Fruit fly (Drosophila melanogaster) whole organism, wandering third instar larva: Measurements from ENCODE around the gene Myo61F.

Experiments used
- Abd-B ChIP-seq: fragments of >200 bp; optimal IDR thresholded peaks from 2 replicates; lab custom pipeline; 2017; ENCODE audit warnings: missing biosample characterization, missing genetic modification characterization
- CG32264 ChIP-seq: fragments of 200-800 bp; sonication (Bioruptor generic); optimal IDR thresholded peaks from 2 replicates; lab custom pipeline; 2016; ENCODE audit warnings: missing biosample characterization, missing genetic modification characterization
- CG9705 ChIP-seq: fragments of 200-800 bp; sonication (Bioruptor generic); optimal IDR thresholded peaks from 2 replicates; lab custom pipeline; 2018; ENCODE audit warnings: missing biosample characterization, mild to moderate bottlenecking, missing genetic modification characterization
- CrebA ChIP-seq: fragments of 200-800 bp; sonication (Bioruptor generic); optimal IDR thresholded peaks from 2 replicates; lab custom pipeline; 2016; ENCODE audit warnings: missing biosample characterization, mild to moderate bottlenecking, missing genetic modification characterization, borderline replicate concordance
- Dfd ChIP-seq: fragments of >200 bp; optimal IDR thresholded peaks from 2 replicates; lab custom pipeline; 2017; ENCODE audit warnings: missing biosample characterization, missing genetic modification characterization
- Dif ChIP-seq: fragments of 200-275, 200-300 bp; sonication (Bioruptor generic); optimal IDR thresholded peaks from 2 replicates; lab custom pipeline; 2018; ENCODE audit warnings: missing biosample characterization, missing genetic modification characterization; ENCODE audit not compliant: partially characterized antibody
- GATAd ChIP-seq: sonication (Bioruptor generic); optimal IDR thresholded peaks from 2 replicates; lab custom pipeline; 2016; ENCODE audit warnings: missing biosample characterization, missing genetic modification characterization
- HLH106 ChIP-seq: fragments of 200-800 bp; optimal IDR thresholded peaks from 3 replicates; lab custom pipeline; 2019; ENCODE audit warnings: missing biosample characterization, mild to moderate bottlenecking, missing genetic modification characterization, moderate library complexity
- Hnf4 ChIP-seq: fragments of 200-800 bp; sonication (Bioruptor generic); optimal IDR thresholded peaks from 2 replicates; lab custom pipeline; 2016; ENCODE audit warnings: missing biosample characterization, mild to moderate bottlenecking, missing genetic modification characterization
- Hr78 ChIP-seq: fragments of >200 bp; optimal IDR thresholded peaks from 2 replicates; lab custom pipeline; 2017; ENCODE audit warnings: missing biosample characterization, missing genetic modification characterization
- Hr83 ChIP-seq: fragments of 200-300 bp; sonication (Bioruptor generic); optimal IDR thresholded peaks from 2 replicates; lab custom pipeline; 2016; ENCODE audit warnings: missing biosample characterization, mild to moderate bottlenecking, missing genetic modification characterization, moderate library complexity; ENCODE audit not compliant: poor library complexity, severe bottlenecking
- Jra ChIP-seq: sonication (Bioruptor generic); optimal IDR thresholded peaks from 2 replicates; lab custom pipeline; 2016; ENCODE audit warnings: missing biosample characterization, missing genetic modification characterization
- Mio ChIP-seq: sonication (Bioruptor generic); optimal IDR thresholded peaks from 2 replicates; lab custom pipeline; 2016; ENCODE audit warnings: missing biosample characterization, missing genetic modification characterization
- Myc ChIP-seq: fragments of >200 bp; optimal IDR thresholded peaks from 2 replicates; lab custom pipeline; 2017
- N ChIP-seq: fragments of >200 bp; optimal IDR thresholded peaks from 2 replicates; lab custom pipeline; 2018; ENCODE audit warnings: missing biosample characterization, missing external identifiers, missing genetic modification characterization
- OdsH ChIP-seq: fragments of 200-800 bp; sonication (Bioruptor generic); optimal IDR thresholded peaks from 2 replicates; lab custom pipeline; 2016; ENCODE audit warnings: missing biosample characterization, mild to moderate bottlenecking, missing genetic modification characterization
- Rel ChIP-seq, 2 experiments: fragments of 200-800 bp; sonication (Bioruptor generic) in 1 of 2; optimal IDR thresholded peaks; 2 replicates in 1 of 2; 3 replicates in 1 of 2; lab custom pipeline; 2016 to 2019; ENCODE audit warnings: mild to moderate bottlenecking in 2 of 2, missing biosample characterization in 2 of 2, missing genetic modification characterization in 2 of 2, moderate library complexity in 1 of 2
- Sp1 ChIP-seq: fragments of 200-800 bp; sonication (Bioruptor generic); optimal IDR thresholded peaks from 3 replicates; lab custom pipeline; 2019; ENCODE audit warnings: missing biosample characterization, mild to moderate bottlenecking, missing genetic modification characterization, moderate library complexity
- Vsx2 ChIP-seq: fragments of 200-300, 225-300 bp; sonication (Bioruptor generic); optimal IDR thresholded peaks from 2 replicates; lab custom pipeline; 2018; ENCODE audit warnings: missing biosample characterization, missing genetic modification characterization; ENCODE audit not compliant: partially characterized antibody
- br ChIP-seq: fragments of 200-800 bp; sonication (Bioruptor generic); optimal IDR thresholded peaks from 2 replicates; lab custom pipeline; 2016; ENCODE audit warnings: missing biosample characterization, missing genetic modification characterization
- brk ChIP-seq: fragments of 200-800 bp; sonication (Bioruptor generic); optimal IDR thresholded peaks from 2 replicates; lab custom pipeline; 2016; ENCODE audit warnings: missing biosample characterization, mild to moderate bottlenecking, missing genetic modification characterization
- dl ChIP-seq, 2 experiments: fragments of 175-275, 200-275 bp in 1 of 2; fragments of 200-275 bp in 1 of 2; sonication (Bioruptor generic); optimal IDR thresholded peaks; lab custom pipeline; 2018; ENCODE audit warnings: mild to moderate bottlenecking in 2 of 2, missing biosample characterization in 2 of 2, missing genetic modification characterization in 2 of 2, moderate library complexity in 2 of 2; ENCODE audit not compliant: partially characterized antibody in 2 of 2, insufficient read depth in 1 of 2
- dmrt93B ChIP-seq: fragments of 200-800 bp; sonication (Bioruptor generic); optimal IDR thresholded peaks from 2 replicates; lab custom pipeline; 2018; ENCODE audit warnings: missing biosample characterization, mild to moderate bottlenecking, missing genetic modification characterization
- dsf ChIP-seq: sonication (Bioruptor generic); optimal IDR thresholded peaks from 2 replicates; lab custom pipeline; 2016; ENCODE audit warnings: missing biosample characterization, missing genetic modification characterization, borderline replicate concordance
- ey ChIP-seq: fragments of 200-800 bp; sonication (Bioruptor generic); optimal IDR thresholded peaks from 2 replicates; lab custom pipeline; 2016; ENCODE audit warnings: missing biosample characterization, missing genetic modification characterization
- foxo ChIP-seq, 2 experiments: fragments of 200-800 bp; sonication (Bioruptor generic); optimal IDR thresholded peaks; 2 replicates in 1 of 2; 3 replicates in 1 of 2; lab custom pipeline; 2016 to 2017; ENCODE audit warnings: missing biosample characterization in 2 of 2, missing genetic modification characterization in 2 of 2
- fru ChIP-seq: fragments of 200-800 bp; sonication (Bioruptor generic); optimal IDR thresholded peaks from 3 replicates; lab custom pipeline; 2016; ENCODE audit warnings: missing biosample characterization, mild to moderate bottlenecking, missing genetic modification characterization
- h ChIP-seq: fragments of 200-800 bp; sonication (Bioruptor generic); optimal IDR thresholded peaks from 3 replicates; lab custom pipeline; 2016; ENCODE audit warnings: missing biosample characterization, mild to moderate bottlenecking, missing genetic modification characterization
- jim ChIP-seq: fragments of 175-275, 200-325 bp; sonication (Bioruptor generic); optimal IDR thresholded peaks from 2 replicates; lab custom pipeline; 2016; ENCODE audit warnings: missing biosample characterization, mild to moderate bottlenecking, missing genetic modification characterization
- lola ChIP-seq: fragments of >200 bp; optimal IDR thresholded peaks from 2 replicates; lab custom pipeline; 2017; ENCODE audit warnings: missing biosample characterization, missing genetic modification characterization
- pan ChIP-seq: fragments of >200 bp; optimal IDR thresholded peaks from 2 replicates; lab custom pipeline; 2017
- psq ChIP-seq: fragments of 200-800 bp; sonication (Bioruptor generic); optimal IDR thresholded peaks from 3 replicates; lab custom pipeline; 2017; ENCODE audit warnings: missing biosample characterization, mild to moderate bottlenecking, missing genetic modification characterization, moderate library complexity
- rgr ChIP-seq: fragments of 200-800 bp; sonication (Bioruptor generic); optimal IDR thresholded peaks from 3 replicates; lab custom pipeline; 2016; ENCODE audit warnings: missing biosample characterization, mild to moderate bottlenecking, missing genetic modification characterization
- sage ChIP-seq: fragments of 200-800 bp; sonication (Bioruptor generic); optimal IDR thresholded peaks from 2 replicates; lab custom pipeline; 2016; ENCODE audit warnings: missing biosample characterization, mild to moderate bottlenecking, missing genetic modification characterization
- sv ChIP-seq: fragments of 200-800 bp; sonication (Bioruptor generic); optimal IDR thresholded peaks from 3 replicates; lab custom pipeline; 2016; ENCODE audit warnings: missing biosample characterization, missing genetic modification characterization
- tai ChIP-seq: sonication (Bioruptor generic); optimal IDR thresholded peaks from 2 replicates; lab custom pipeline; 2016; ENCODE audit warnings: missing biosample characterization, missing genetic modification characterization
- usp ChIP-seq: fragments of >200 bp; optimal IDR thresholded peaks from 2 replicates; lab custom pipeline; 2017; ENCODE audit warnings: missing biosample characterization, missing genetic modification characterization
- woc ChIP-seq: sonication (Bioruptor generic); optimal IDR thresholded peaks from 2 replicates; lab custom pipeline; 2016; ENCODE audit warnings: missing biosample characterization, mild to moderate bottlenecking, missing genetic modification characterization

Myo61F gene

dm6 chr3L:1370939-1371338 lies 52.7 kb downstream of the Myo61F start:
- TF ChIP-seq rgr (GFP tag; lab: Kevin White, UChicago) (peak; percentile 10), CrebA (GFP tag; lab: Kevin White, UChicago) (no peak), GATAd (GFP tag; lab: Kevin White, UChicago) (no peak), N (GFP tag; lab: Kevin White, UChicago) (no peak), sv (GFP tag; lab: Kevin White, UChicago) (peak; percentile 1), Jra (GFP tag; lab: Kevin White, UChicago) (no peak), psq (no peak), dsf (GFP tag; lab: Kevin White, UChicago) (no peak), brk (GFP tag; lab: Kevin White, UChicago) (no peak), Hr83 (no peak), Rel (GFP tag; optimal IDR thresholded peaks at IDR 0.05; lab: Kevin White, UChicago) (no peak), Rel (tag; optimal IDR thresholded peaks at IDR 0.05; lab: Kevin White, UChicago) (no peak), HLH106 (tag; lab: Kevin White, UChicago) (no peak), foxo (GFP tag; optimal IDR thresholded peaks at IDR 0.05; lab: Kevin White, UChicago) (peak in 1 of 2 experiments; percentile 21), Mio (no peak), ey (GFP tag; lab: Kevin White, UChicago) (peak; percentile 14), CG32264 (GFP tag; lab: Kevin White, UChicago) (no peak), Vsx2 (GFP tag; lab: Kevin White, UChicago) (no peak), Hnf4 (GFP tag; lab: Kevin White, UChicago) (no peak), OdsH (GFP tag; lab: Kevin White, UChicago) (no peak), h (peak; percentile 13), Dif (GFP tag; lab: Kevin White, UChicago) (no peak), pan (lab: Kevin White, UChicago) (no peak), dl (GFP tag; optimal IDR thresholded peaks at IDR 0.05; lab: Kevin White, UChicago; ENCODE audit: insufficient read depth in 1 of 2, partially characterized antibody in 2 of 2) (no peak), Myc (lab: Kevin White, UChicago) (no peak), Dfd (GFP tag; lab: Kevin White, UChicago) (no peak), woc (GFP tag; lab: Kevin White, UChicago) (no peak), Sp1 (GFP tag; lab: Kevin White, UChicago) (no peak), lola (GFP tag; lab: Kevin White, UChicago) (no peak), fru (GFP tag; lab: Kevin White, UChicago) (peak; percentile 11), tai (GFP tag; lab: Kevin White, UChicago) (no peak), usp (GFP tag; lab: Kevin White, UChicago) (no peak), Hr78 (GFP tag; lab: Kevin White, UChicago) (no peak)

DNA sequence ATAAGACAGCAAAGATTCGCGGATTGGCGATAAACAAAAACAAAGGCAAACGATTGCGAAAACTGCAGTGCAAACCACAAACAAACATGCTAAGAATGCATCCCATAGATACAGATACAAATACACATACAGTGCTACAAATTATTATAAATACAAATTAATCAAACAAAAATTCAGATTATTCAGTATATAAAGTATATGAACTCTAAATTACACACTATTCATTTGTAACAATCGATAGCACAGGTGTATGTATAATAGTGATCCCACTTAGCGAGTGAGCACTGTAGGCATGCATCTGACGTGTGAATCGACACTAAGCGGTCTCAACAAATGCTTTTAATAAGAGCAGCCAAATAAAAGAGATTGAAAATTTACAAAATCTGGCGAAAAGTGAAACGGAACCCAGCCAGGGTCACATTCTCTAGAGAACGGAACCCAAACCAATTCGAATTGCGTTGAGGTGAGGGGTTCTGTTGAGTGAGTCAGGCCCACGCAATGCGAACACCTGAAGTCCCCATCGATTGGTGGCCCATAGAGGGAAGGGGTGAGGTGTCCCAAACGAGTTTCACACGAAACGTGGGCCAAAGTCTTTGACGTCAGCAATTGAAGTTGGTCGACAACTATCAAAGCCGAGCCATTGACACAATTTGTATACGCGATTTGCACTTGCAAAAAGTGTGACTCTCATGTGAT lies 56.3 kb downstream of the Myo61F start:
- TF ChIP-seq CG9705 (GFP tag; lab: Kevin White, UChicago): no peak
- TF ChIP-seq rgr (GFP tag; lab: Kevin White, UChicago): peak; percentile 58
- TF ChIP-seq Dif (GFP tag; lab: Kevin White, UChicago): no peak
- no peak for TF ChIP-seq Abd-B (GFP tag; lab: Kevin White, UChicago)
- peak; percentile 68 for TF ChIP-seq HLH106 (tag; lab: Kevin White, UChicago)
- peak in 1 of 2 experiments; percentile 55 for TF ChIP-seq foxo (GFP tag; optimal IDR thresholded peaks at IDR 0.05; lab: Kevin White, UChicago)
- TF ChIP-seq Rel (GFP tag; optimal IDR thresholded peaks at IDR 0.05; lab: Kevin White, UChicago): no peak
- TF ChIP-seq Rel (tag; optimal IDR thresholded peaks at IDR 0.05; lab: Kevin White, UChicago): no peak
- TF ChIP-seq lola (GFP tag; lab: Kevin White, UChicago): no peak
- peak; percentile 19 for TF ChIP-seq woc (GFP tag; lab: Kevin White, UChicago)
- TF ChIP-seq h: peak; percentile 70
- TF ChIP-seq sage (GFP tag; lab: Kevin White, UChicago): no peak
- TF ChIP-seq dsf (GFP tag; lab: Kevin White, UChicago): no peak
- TF ChIP-seq Dfd (GFP tag; lab: Kevin White, UChicago): no peak
- TF ChIP-seq CrebA (GFP tag; lab: Kevin White, UChicago): no peak
- TF ChIP-seq Hr83: no peak
- TF ChIP-seq dl (GFP tag; optimal IDR thresholded peaks at IDR 0.05; lab: Kevin White, UChicago; ENCODE audit: insufficient read depth in 1 of 2, partially characterized antibody in 2 of 2): no peak
- TF ChIP-seq Sp1 (GFP tag; lab: Kevin White, UChicago): peak; percentile 47
- no peak for TF ChIP-seq Mio
- no peak for TF ChIP-seq CG32264 (GFP tag; lab: Kevin White, UChicago)
- no peak for TF ChIP-seq Myc (lab: Kevin White, UChicago)
- peak; percentile 37 for TF ChIP-seq fru (GFP tag; lab: Kevin White, UChicago)
- no peak for TF ChIP-seq usp (GFP tag; lab: Kevin White, UChicago)
- TF ChIP-seq Hnf4 (GFP tag; lab: Kevin White, UChicago): peak; percentile 5
- no peak for TF ChIP-seq jim
- peak; percentile 42 for TF ChIP-seq ey (GFP tag; lab: Kevin White, UChicago)
- TF ChIP-seq br: no peak
- no peak for TF ChIP-seq brk (GFP tag; lab: Kevin White, UChicago)
- TF ChIP-seq Vsx2 (GFP tag; lab: Kevin White, UChicago): no peak
- no peak for TF ChIP-seq Jra (GFP tag; lab: Kevin White, UChicago)
- TF ChIP-seq tai (GFP tag; lab: Kevin White, UChicago): no peak
- TF ChIP-seq Hr78 (GFP tag; lab: Kevin White, UChicago): no peak
- TF ChIP-seq dmrt93B: no peak
- no peak for TF ChIP-seq GATAd (GFP tag; lab: Kevin White, UChicago)
- peak; percentile 63 for TF ChIP-seq OdsH (GFP tag; lab: Kevin White, UChicago)
- TF ChIP-seq N (GFP tag; lab: Kevin White, UChicago): no peak
- no peak for TF ChIP-seq sv (GFP tag; lab: Kevin White, UChicago)
- peak; percentile 80 for TF ChIP-seq psq
- TF ChIP-seq pan (lab: Kevin White, UChicago): no peak
- TF ChIP-seq, all 38 proteins: peak for 11
